Worm (Caenorhabditis elegans): ENCODE measurements around the gene msp-3.

DNA sequence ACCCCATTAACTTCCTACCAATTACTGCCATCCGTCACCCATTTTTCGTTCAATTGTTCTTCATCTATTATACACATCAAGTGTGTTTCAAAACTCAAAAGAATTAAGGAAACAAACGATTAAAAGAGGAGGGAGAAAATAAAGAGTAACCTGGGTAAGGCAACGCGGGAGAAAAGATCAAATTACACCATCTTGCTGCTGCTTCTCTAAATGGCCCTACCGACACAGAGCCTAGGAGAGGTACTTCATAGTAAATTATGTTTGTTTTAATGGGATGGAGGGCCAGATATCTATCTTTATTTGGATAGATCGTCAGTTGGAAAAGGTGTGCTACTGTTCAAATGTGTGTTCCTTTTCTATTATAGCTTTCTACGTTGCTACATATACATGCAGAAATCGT lies 29.3 kb upstream of the msp-3 start:
- no peak for TF ChIP-seq lin-39 (tag; optimal IDR thresholded peaks at IDR 0.05)
- no peak for TF ChIP-seq pqm-1 (tag; optimal IDR thresholded peaks at IDR 0.05)
- no peak for TF ChIP-seq egl-5 (tag; optimal IDR thresholded peaks at IDR 0.05)
- TF ChIP-seq snpc-4 (tag; optimal IDR thresholded peaks at IDR 0.05), result no peak
- no peak for TF ChIP-seq fos-1 (tag; optimal IDR thresholded peaks at IDR 0.05)

Measured in whole organism, L3 larva.